Fruit fly (Drosophila melanogaster): ENCODE measurements around the gene CG2150.
A peak's percentile ranks its signal among the peaks of the same experiment; 100 is the strongest.

Gene CG2150

dm6 chr3R:31768198-31768597 lies 3.6 kb upstream of the CG2150 start:
- no peak for TF ChIP-seq CG13775 (GFP tag; optimal IDR thresholded peaks at IDR 0.05)
- peak in 1 of 2 experiments; percentile 46 for TF ChIP-seq bsh (GFP tag; optimal IDR thresholded peaks at IDR 0.05)
- 0 out of 3 replicates have a peak, but pooled peaks have one; percentile 42 for TF ChIP-seq CG6791 (GFP tag; IDR thresholded peaks at IDR 0.05; ENCODE audit: partially characterized antibody)
- peak; percentile 86 for TF ChIP-seq Drgx (GFP tag; IDR thresholded peaks at IDR 0.05)
- no peak for TF ChIP-seq Sry-δ (GFP tag; optimal IDR thresholded peaks at IDR 0.05)
- no peak for TF ChIP-seq CG4282 (GFP tag; optimal IDR thresholded peaks at IDR 0.05)
- no peak for TF ChIP-seq CG15514 (GFP tag; optimal IDR thresholded peaks at IDR 0.05)
- no peak for TF ChIP-seq CG7271 (tag; optimal IDR thresholded peaks at IDR 0.05)

- TF ChIP-seq Xrp1 (GFP tag; IDR thresholded peaks at IDR 0.05) (no peak), CTCF (GFP tag; optimal IDR thresholded peaks at IDR 0.05) (no peak), repo (GFP tag; optimal IDR thresholded peaks at IDR 0.05) (no peak), Pdp1 (GFP tag; optimal IDR thresholded peaks at IDR 0.05) (peak in 1 of 2 experiments; percentile 4), bsh (GFP tag; optimal IDR thresholded peaks at IDR 0.05) (peak in 1 of 2 experiments; percentile 24)
Measured at dm6 chr3R:31767528-31767927, 3.0 kb upstream of the CG2150 start.

dm6 chr3R:31765145-31765544 lies 573 bp upstream of the CG2150 start:
- no peak for TF ChIP-seq Hmx (GFP tag; optimal IDR thresholded peaks at IDR 0.05)
- no peak for TF ChIP-seq en (GFP tag; optimal IDR thresholded peaks at IDR 0.05)
- no peak for TF ChIP-seq Usf (GFP tag; optimal IDR thresholded peaks at IDR 0.05)
- no peak for TF ChIP-seq chn (GFP tag; optimal IDR thresholded peaks at IDR 0.05)
- TF ChIP-seq CG6689 (GFP tag; IDR thresholded peaks at IDR 0.05), result no peak

dm6 chr3R:31762672-31763071 lies 1.9 kb downstream of the CG2150 start:
- no peak for TF ChIP-seq Hr51 (GFP tag; optimal IDR thresholded peaks at IDR 0.05)
- TF ChIP-seq fd96Cb (tag; optimal IDR thresholded peaks at IDR 0.05), result no peak
- TF ChIP-seq Drgx (GFP tag; IDR thresholded peaks at IDR 0.05), result peak; percentile 73
- TF ChIP-seq dmrt99B (tag; optimal IDR thresholded peaks at IDR 0.05), result peak; percentile 29
- no peak for TF ChIP-seq fd64A (GFP tag; optimal IDR thresholded peaks at IDR 0.05)
- TF ChIP-seq Dip2 (GFP tag; IDR thresholded peaks at IDR 0.05), result no peak
- no peak for TF ChIP-seq CG4360 (GFP tag; IDR thresholded peaks at IDR 0.05)
- no peak for TF ChIP-seq CG17328 (GFP tag; IDR thresholded peaks at IDR 0.05)
- TF ChIP-seq unc-4 (GFP tag; IDR thresholded peaks at IDR 0.05; ENCODE audit: partially characterized antibody), result no peak
- TF ChIP-seq D19B (GFP tag; optimal IDR thresholded peaks at IDR 0.05), result no peak
- no peak for TF ChIP-seq Rfx (GFP tag; IDR thresholded peaks at IDR 0.05)
- no peak for TF ChIP-seq Stat92E (GFP tag; optimal IDR thresholded peaks at IDR 0.05)
- no peak for TF ChIP-seq ems (GFP tag; optimal IDR thresholded peaks at IDR 0.05)
- TF ChIP-seq NC2α (GFP tag; optimal IDR thresholded peaks at IDR 0.05), result no peak
- TF ChIP-seq CG9727 (GFP tag; optimal IDR thresholded peaks at IDR 0.05), result no peak
- TF ChIP-seq Oaz (GFP tag; IDR thresholded peaks at IDR 0.05), result no peak
- TF ChIP-seq CG1603 (tag; optimal IDR thresholded peaks at IDR 0.05), result peak; percentile 30
- no peak for TF ChIP-seq yki (optimal IDR thresholded peaks at IDR 0.05)
- TF ChIP-seq HLHmδ (GFP tag; optimal IDR thresholded peaks at IDR 0.05), result no peak
- TF ChIP-seq Meics (GFP tag; optimal IDR thresholded peaks at IDR 0.05), result no peak
- no peak for TF ChIP-seq tap (tag; optimal IDR thresholded peaks at IDR 0.05)
- TF ChIP-seq CG18262 (tag; optimal IDR thresholded peaks at IDR 0.05), result no peak
- no peak for TF ChIP-seq ssp (GFP tag; IDR thresholded peaks at IDR 0.05)
- no peak for TF ChIP-seq ftz-f1 (GFP tag; optimal IDR thresholded peaks at IDR 0.05)
- TF ChIP-seq Nf-YB (GFP tag; optimal IDR thresholded peaks at IDR 0.05), result no peak
- TF ChIP-seq Ets65A (GFP tag), result peak; percentile 38
- TF ChIP-seq CG12769 (tag; optimal IDR thresholded peaks at IDR 0.05), result no peak
- TF ChIP-seq tll (GFP tag; optimal IDR thresholded peaks at IDR 0.05), result no peak
- no peak for TF ChIP-seq CG8478 (optimal IDR thresholded peaks at IDR 0.05)
- TF ChIP-seq CG43689 (GFP tag; IDR thresholded peaks at IDR 0.05), result no peak
- no peak for TF ChIP-seq bcd (GFP tag; optimal IDR thresholded peaks at IDR 0.05)
- peak; percentile 25 for TF ChIP-seq CG11504 (tag; optimal IDR thresholded peaks at IDR 0.05)

Data from whole organism, embryonic.